Worm (Caenorhabditis elegans) whole organism, early embryonic: ENCODE measurements around the gene F55B11.2.

Experiments used
- B0310.2 ChIP-seq: sonication (generic microtip); optimal IDR thresholded peaks from 2 replicates; lab custom pipeline; 2016; ENCODE audit warnings: mild to moderate bottlenecking, missing genetic modification characterization, missing compliant biosample characterization
- aly-1 ChIP-seq: sonication (generic microtip); optimal IDR thresholded peaks from 2 replicates; lab custom pipeline; 2016; ENCODE audit warnings: missing genetic modification characterization, missing compliant biosample characterization
- ama-1 ChIP-seq: fragments of 150-350 bp; optimal IDR thresholded peaks from 2 replicates; lab custom pipeline; 2014
- ceh-13 ChIP-seq: fragments of 200-800 bp; sonication (Bioruptor generic); optimal IDR thresholded peaks from 2 replicates; lab custom pipeline; 2018; ENCODE audit warnings: mild to moderate bottlenecking, missing genetic modification characterization, missing compliant biosample characterization
- ceh-36 ChIP-seq: sonication (generic microtip); optimal IDR thresholded peaks from 2 replicates; lab custom pipeline; 2016; ENCODE audit warnings: missing genetic modification characterization, inconsistent platforms, missing compliant biosample characterization
- ets-7 ChIP-seq: sonication (generic microtip); optimal IDR thresholded peaks from 2 replicates; lab custom pipeline; 2016; ENCODE audit warnings: missing genotype, missing genetic modification characterization, missing compliant biosample characterization
- flt-1 ChIP-seq: fragments of 200-800 bp; sonication (Bioruptor generic); IDR thresholded peaks from 2 replicates; pipeline ENCODE4 v1.3.6; 2022; ENCODE audit warnings: missing genetic modification characterization, missing compliant biosample characterization
- hnd-1 ChIP-seq: sonication (generic microtip); optimal IDR thresholded peaks from 2 replicates; lab custom pipeline; 2016; ENCODE audit warnings: missing genetic modification characterization, missing compliant biosample characterization
- pes-1 ChIP-seq: fragments of 200-800 bp; sonication (Bioruptor generic); IDR thresholded peaks from 2 replicates; pipeline ENCODE4 v1.3.6; 2022; ENCODE audit warnings: missing genetic modification reagents, missing genetic modification characterization, missing compliant biosample characterization
- tbx-37 ChIP-seq: fragments of 200-800 bp; sonication (Bioruptor generic); conservative IDR thresholded peaks from 2 replicates; pipeline ENCODE4 v1.3.6; 2022; ENCODE audit warnings: missing genetic modification reagents, missing genetic modification characterization, missing compliant biosample characterization

- TF ChIP-seq ets-7, result no peak
- TF ChIP-seq pes-1, result no peak
- TF ChIP-seq ceh-13 (GFP tag; lab: Kevin White, UChicago), result no peak
- no peak for TF ChIP-seq tbx-37 (GFP tag; lab: Robert Waterston, UW)
- no peak for TF ChIP-seq hnd-1
- TF ChIP-seq ama-1 (lab: Kevin White, UChicago), result no peak
- TF ChIP-seq flt-1 (GFP tag; lab: Robert Waterston, UW), result no peak
- no peak for TF ChIP-seq B0310.2 (tag; lab: Kevin White, UChicago)
- TF ChIP-seq aly-1 (tag; lab: Kevin White, UChicago), result no peak
- TF ChIP-seq ceh-36 (tag; lab: Kevin White, UChicago), result no peak
Measured at ce11 chrIV:14421938-14422337, 1.2 kb downstream of the F55B11.2 start, which contains the start of gene F55B11.7.
